Fruit fly (Drosophila melanogaster): ENCODE data around the gene Nup98-96.

dm6 chr3R:23737676-23738574, 43.5 kb downstream of the Nup98-96 start:
- TF ChIP-seq psq (optimal IDR thresholded peaks at IDR 0.05) (no peak), EcR (GFP tag; optimal IDR thresholded peaks at IDR 0.05) (no peak), pan (optimal IDR thresholded peaks at IDR 0.05) (no peak), usp (GFP tag; optimal IDR thresholded peaks at IDR 0.05) (no peak), CG8478 (optimal IDR thresholded peaks at IDR 0.05) (no peak)

Measured in whole organism.